Worm (Caenorhabditis elegans) whole organism, L4 larva: ENCODE measurements around the gene pdfr-1.
A peak's percentile ranks its signal among the peaks of the same experiment; 100 is the strongest.

Experiments used
- ama-1 ChIP-seq: fragments of 150-350 bp; optimal IDR thresholded peaks from 2 replicates; lab custom pipeline; 2014; ENCODE audit warnings: inconsistent platforms, mixed read lengths
- ceh-20 ChIP-seq: fragments of 200-800 bp; sonication (Bioruptor generic); IDR thresholded peaks from 2 replicates; pipeline ENCODE4 v1.3.6; 2022; ENCODE audit warnings: missing genetic modification reagents, missing genetic modification characterization, missing compliant biosample characterization
- daf-8 ChIP-seq: fragments of 200-800 bp; sonication (Bioruptor generic); IDR thresholded peaks from 2 replicates; pipeline ENCODE4 v1.3.6; 2022; ENCODE audit warnings: missing genetic modification characterization, missing compliant biosample characterization
- dpl-1 ChIP-seq: fragments of 150-350 bp; optimal IDR thresholded peaks from 2 replicates; lab custom pipeline; 2014; ENCODE audit warnings: missing biosample characterization, missing genetic modification reagents, missing genetic modification characterization
- mdl-1 ChIP-seq, 2 experiments: fragments of 150-350 bp in 1 of 2; sonication (generic microtip) in 1 of 2; optimal IDR thresholded peaks; 2 replicates each; lab custom pipeline; 2014 to 2017; ENCODE audit warnings: missing biosample characterization in 2 of 2, missing genetic modification characterization in 2 of 2
- nhr-237 ChIP-seq: sonication (generic microtip); optimal IDR thresholded peaks from 2 replicates; lab custom pipeline; 2017; ENCODE audit warnings: missing biosample characterization, missing genetic modification characterization
- nhr-28 ChIP-seq: fragments of 150-350 bp; optimal IDR thresholded peaks from 2 replicates; lab custom pipeline; 2014; ENCODE audit warnings: missing biosample characterization, missing genetic modification characterization
- snpc-4 ChIP-seq: fragments of 150-350 bp; optimal IDR thresholded peaks from 2 replicates; lab custom pipeline; 2014; ENCODE audit warnings: missing biosample characterization, missing genetic modification characterization

- no peak for TF ChIP-seq snpc-4 (tag; lab: Kevin White, UChicago)
- TF ChIP-seq mdl-1 (tag; optimal IDR thresholded peaks at IDR 0.05; lab: Kevin White, UChicago), result no peak
- no peak for TF ChIP-seq nhr-237 (tag; lab: Kevin White, UChicago)
- TF ChIP-seq daf-8, result no peak
- TF ChIP-seq ama-1 (lab: Kevin White, UChicago), result no peak
- peak; percentile 31 for TF ChIP-seq nhr-28 (tag; lab: Kevin White, UChicago)
- TF ChIP-seq dpl-1, result no peak
- TF ChIP-seq ceh-20 (GFP tag; lab: Robert Waterston, UW), result no peak
These were observed 39.6 kb downstream of the pdfr-1 start, which contains the start of gene ctsa-4.2 for ce11 chrIII:6612282-6612681.
